Worm (Caenorhabditis elegans) whole organism, mixed stage, embryonic: ENCODE results near the gene Y43D4A.1.

Experiments
- M03D4.4 ChIP-seq: sonication (generic microtip); optimal IDR thresholded peaks from 2 replicates; lab custom pipeline; 2017; ENCODE audit warnings: mild to moderate bottlenecking, missing genetic modification characterization, missing compliant biosample characterization
- bed-3 ChIP-seq: fragments of 200-800 bp; sonication (Bioruptor generic); optimal IDR thresholded peaks from 3 replicates; lab custom pipeline; 2018; ENCODE audit warnings: mild to moderate bottlenecking, missing genetic modification characterization, moderate library complexity, missing compliant biosample characterization
- blmp-1 ChIP-seq: fragments of 150-350 bp; optimal IDR thresholded peaks from 2 replicates; lab custom pipeline; 2014; ENCODE audit warnings: missing biosample characterization, missing genetic modification characterization
- ceh-39 ChIP-seq: fragments of 150-350 bp; optimal IDR thresholded peaks from 2 replicates; lab custom pipeline; 2014; ENCODE audit warnings: missing biosample characterization, missing genetic modification characterization
- ceh-43 ChIP-seq: fragments of 200-800 bp; sonication (Bioruptor generic); optimal IDR thresholded peaks from 2 replicates; lab custom pipeline; 2018; ENCODE audit warnings: mild to moderate bottlenecking, missing genetic modification characterization, moderate library complexity, missing compliant biosample characterization
- ces-1 ChIP-seq: fragments of 150-350 bp; optimal IDR thresholded peaks from 2 replicates; lab custom pipeline; 2014; ENCODE audit warnings: missing biosample characterization, missing genetic modification reagents, missing genetic modification characterization
- cnd-1 ChIP-seq: fragments of 200-800 bp; sonication (Bioruptor generic); optimal IDR thresholded peaks from 2 replicates; lab custom pipeline; 2018; ENCODE audit warnings: mild to moderate bottlenecking, missing genetic modification characterization, missing compliant biosample characterization
- drap-1 ChIP-seq: fragments of 200-800 bp; sonication (Bioruptor generic); optimal IDR thresholded peaks from 3 replicates; lab custom pipeline; 2018; ENCODE audit warnings: mild to moderate bottlenecking, missing genetic modification characterization, missing compliant biosample characterization
- elt-1 ChIP-seq: sonication (generic microtip); optimal IDR thresholded peaks from 2 replicates; lab custom pipeline; 2017; ENCODE audit warnings: missing genetic modification characterization, mild to moderate bottlenecking, missing compliant biosample characterization, antibody characterized with exemption, moderate library complexity, borderline replicate concordance; ENCODE audit not compliant: insufficient read depth
- elt-3 ChIP-seq: fragments of 150-350 bp; optimal IDR thresholded peaks from 2 replicates; lab custom pipeline; 2014; ENCODE audit warnings: missing biosample characterization, missing genetic modification characterization
- flh-1 ChIP-seq: fragments of 200-800 bp; sonication (Bioruptor generic); optimal IDR thresholded peaks from 2 replicates; lab custom pipeline; 2018; ENCODE audit warnings: mild to moderate bottlenecking, missing genetic modification characterization, moderate library complexity, missing compliant biosample characterization
- ham-2 ChIP-seq: fragments of 200-800 bp; sonication (Bioruptor generic); optimal IDR thresholded peaks from 2 replicates; lab custom pipeline; 2018; ENCODE audit warnings: mild to moderate bottlenecking, missing genetic modification characterization, missing compliant biosample characterization
- lin-13 ChIP-seq: fragments of 150-350 bp; optimal IDR thresholded peaks from 2 replicates; lab custom pipeline; 2014; ENCODE audit warnings: missing biosample characterization, missing genetic modification characterization
- lin-32 ChIP-seq: fragments of 200-800 bp; sonication (Bioruptor generic); optimal IDR thresholded peaks from 2 replicates; lab custom pipeline; 2018; ENCODE audit warnings: mild to moderate bottlenecking, missing genetic modification characterization, missing compliant biosample characterization
- lsy-2 ChIP-seq: fragments of 150-350 bp; optimal IDR thresholded peaks from 2 replicates; lab custom pipeline; 2014; ENCODE audit warnings: missing biosample characterization, missing genetic modification characterization
- mab-5 ChIP-seq: fragments of 150-350 bp; optimal IDR thresholded peaks from 2 replicates; lab custom pipeline; 2014; ENCODE audit warnings: missing biosample characterization, missing genetic modification characterization
- mep-1 ChIP-seq: fragments of 150-350 bp; optimal IDR thresholded peaks from 2 replicates; lab custom pipeline; 2017; ENCODE audit warnings: missing biosample characterization, missing genetic modification reagents, missing genetic modification characterization, inconsistent platforms
- mls-2 ChIP-seq: sonication (generic microtip); optimal IDR thresholded peaks from 2 replicates; lab custom pipeline; 2016; ENCODE audit warnings: mild to moderate bottlenecking, missing genetic modification characterization, moderate library complexity, missing compliant biosample characterization
- nhr-237 ChIP-seq: fragments of 150-350 bp; optimal IDR thresholded peaks from 2 replicates; lab custom pipeline; 2014; ENCODE audit warnings: missing biosample characterization, missing genetic modification characterization
- nhr-28 ChIP-seq: fragments of 150-350 bp; optimal IDR thresholded peaks from 2 replicates; lab custom pipeline; 2014; ENCODE audit warnings: missing biosample characterization, missing genetic modification characterization
- nhr-76 ChIP-seq: sonication (generic microtip); optimal IDR thresholded peaks from 2 replicates; lab custom pipeline; 2017; ENCODE audit warnings: missing biosample characterization, missing genetic modification characterization
- pha-4 ChIP-seq: fragments of 150-350 bp; optimal IDR thresholded peaks from 2 replicates; lab custom pipeline; 2018; ENCODE audit warnings: missing biosample characterization, missing genetic modification reagents, missing genetic modification characterization
- sem-2 ChIP-seq: fragments of 200-800 bp; sonication (Bioruptor generic); optimal IDR thresholded peaks from 2 replicates; lab custom pipeline; 2018; ENCODE audit warnings: mild to moderate bottlenecking, missing genetic modification characterization, missing compliant biosample characterization
- snpc-4 ChIP-seq: fragments of 150-350 bp; optimal IDR thresholded peaks from 2 replicates; lab custom pipeline; 2014; ENCODE audit warnings: missing biosample characterization, missing genetic modification characterization
- sptf-1 ChIP-seq: sonication (generic microtip); optimal IDR thresholded peaks from 2 replicates; lab custom pipeline; 2017; ENCODE audit warnings: mild to moderate bottlenecking, missing genetic modification characterization, moderate library complexity, missing compliant biosample characterization
- tbx-8 ChIP-seq: fragments of 200-800 bp; sonication (Bioruptor generic); optimal IDR thresholded peaks from 2 replicates; lab custom pipeline; 2018; ENCODE audit warnings: mild to moderate bottlenecking, missing genetic modification characterization, moderate library complexity, missing compliant biosample characterization
- unc-120 ChIP-seq: sonication (generic microtip); optimal IDR thresholded peaks from 2 replicates; lab custom pipeline; 2017; ENCODE audit warnings: missing genetic modification characterization, missing compliant biosample characterization; ENCODE audit not compliant: poor library complexity, severe bottlenecking
- unc-39 ChIP-seq: fragments of 150-350 bp; optimal IDR thresholded peaks from 2 replicates; lab custom pipeline; 2014; ENCODE audit warnings: missing biosample characterization, missing genetic modification characterization
- unc-62 ChIP-seq: fragments of 150-350 bp; optimal IDR thresholded peaks from 2 replicates; lab custom pipeline; 2014; ENCODE audit warnings: missing biosample characterization, missing genetic modification reagents, missing genetic modification characterization
- zip-8 ChIP-seq: fragments of 150-350 bp; optimal IDR thresholded peaks from 2 replicates; lab custom pipeline; 2014; ENCODE audit warnings: missing biosample characterization, missing genetic modification characterization
- ztf-11 ChIP-seq: fragments of 150-350 bp; optimal IDR thresholded peaks from 2 replicates; lab custom pipeline; 2014; ENCODE audit warnings: missing biosample characterization, missing genetic modification characterization

The Y43D4A.1 gene

DNA sequence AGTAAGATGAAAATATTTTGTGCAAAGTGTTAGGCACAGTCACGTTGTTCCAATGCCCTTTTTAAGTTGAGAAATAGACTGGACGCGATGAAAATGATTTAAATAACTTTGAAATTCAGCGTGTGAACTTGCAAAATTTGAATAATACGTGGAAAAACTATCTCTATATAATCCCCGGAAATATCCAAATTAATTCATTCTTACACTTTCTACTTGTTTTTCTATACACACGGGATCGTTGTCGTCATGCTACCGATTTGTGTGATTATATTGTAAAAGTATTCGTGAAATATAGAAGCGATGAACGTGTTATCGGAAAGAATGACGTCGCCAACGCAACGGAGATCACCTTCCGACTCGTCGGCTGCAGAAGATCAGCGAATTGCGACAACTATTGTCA is at the start of gene Y43D4A.1:
Gene Y43D4A.1, plus strand, starts transcription at position 301 of the 400 bp plus-strand sequence.
- TF ChIP-seq ces-1 (GFP tag; lab: Kevin White, UChicago) (no peak), flh-1 (GFP tag; lab: Kevin White, UChicago) (no peak), mls-2 (tag; lab: Kevin White, UChicago) (no peak), ceh-39 (tag; lab: Kevin White, UChicago) (no peak), tbx-8 (GFP tag; lab: Kevin White, UChicago) (no peak), mep-1 (tag; lab: Kevin White, UChicago) (no peak), lsy-2 (tag; lab: Kevin White, UChicago) (no peak), unc-120 (tag; lab: Kevin White, UChicago) (no peak), cnd-1 (tag; lab: Kevin White, UChicago) (no peak), zip-8 (tag; lab: Kevin White, UChicago) (no peak), lin-32 (GFP tag; lab: Kevin White, UChicago) (no peak), M03D4.4 (tag; lab: Kevin White, UChicago) (no peak)

DNA sequence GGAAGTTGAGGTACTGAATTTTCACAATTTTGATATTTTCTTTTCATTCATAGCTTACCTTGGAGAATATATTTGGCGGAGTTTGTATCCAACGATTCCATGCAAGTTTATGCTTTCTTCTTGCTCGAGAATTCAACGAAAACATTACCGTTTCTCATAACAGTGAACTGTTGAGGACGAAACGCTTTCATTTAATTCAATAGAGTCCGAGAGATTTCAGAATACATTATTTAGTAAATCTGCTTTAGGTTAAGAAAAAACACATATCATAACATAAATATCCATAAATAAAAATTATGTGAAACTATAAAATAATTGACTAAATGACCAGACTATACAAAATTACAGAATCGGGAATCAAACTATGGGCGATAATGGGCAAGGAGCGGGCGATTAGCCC is 49.1 kb upstream of the Y43D4A.1 start, which contains the start of gene Y51H4A.941:
Gene Y51H4A.941, minus strand, starts transcription at position 101 of the 400 bp plus-strand sequence.
- TF ChIP-seq ceh-43 (GFP tag; lab: Kevin White, UChicago) (no peak), ztf-11 (tag; lab: Kevin White, UChicago) (no peak), lsy-2 (tag; lab: Kevin White, UChicago) (no peak), drap-1 (GFP tag; lab: Kevin White, UChicago) (no peak), ces-1 (GFP tag; lab: Kevin White, UChicago) (no peak), sptf-1 (tag; lab: Kevin White, UChicago) (no peak), mab-5 (no peak), nhr-28 (tag; lab: Kevin White, UChicago) (no peak), blmp-1 (no peak), bed-3 (no peak), mls-2 (tag; lab: Kevin White, UChicago) (no peak), unc-39 (tag; lab: Kevin White, UChicago) (no peak), ham-2 (GFP tag; lab: Kevin White, UChicago) (no peak)

DNA sequence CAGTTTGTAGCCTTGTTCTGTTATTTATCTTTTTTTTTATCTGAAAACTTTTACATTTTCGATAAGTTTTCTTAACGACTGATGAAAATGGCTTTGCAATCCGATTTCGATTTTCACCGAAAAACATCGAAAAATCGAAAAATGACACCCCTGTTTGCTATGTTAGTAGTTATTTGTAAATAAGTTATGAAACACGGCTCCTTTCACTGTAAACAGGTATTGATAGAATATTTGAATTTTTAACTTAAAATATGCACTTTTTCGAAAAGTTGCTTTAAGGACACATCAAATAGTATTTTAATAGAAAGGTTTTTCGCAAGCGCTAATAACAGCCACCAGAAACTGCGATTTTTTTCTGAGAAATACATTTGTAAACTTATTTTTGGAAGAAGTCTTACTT is 47.2 kb upstream of the Y43D4A.1 start:
- TF ChIP-seq snpc-4 (no peak), unc-120 (tag; lab: Kevin White, UChicago) (no peak), nhr-76 (no peak), ces-1 (GFP tag; lab: Kevin White, UChicago) (no peak), lsy-2 (tag; lab: Kevin White, UChicago) (no peak), pha-4 (tag; lab: Kevin White, UChicago) (no peak), elt-1 (tag; lab: Kevin White, UChicago) (no peak), nhr-237 (tag; lab: Kevin White, UChicago) (no peak), mab-5 (no peak), nhr-28 (tag; lab: Kevin White, UChicago) (no peak), ham-2 (GFP tag; lab: Kevin White, UChicago) (no peak), elt-3 (tag; lab: Kevin White, UChicago) (no peak), lin-13 (no peak), unc-39 (tag; lab: Kevin White, UChicago) (no peak), drap-1 (GFP tag; lab: Kevin White, UChicago) (no peak), ceh-39 (tag; lab: Kevin White, UChicago) (no peak), mep-1 (tag; lab: Kevin White, UChicago) (no peak), sptf-1 (tag; lab: Kevin White, UChicago) (no peak)

DNA sequence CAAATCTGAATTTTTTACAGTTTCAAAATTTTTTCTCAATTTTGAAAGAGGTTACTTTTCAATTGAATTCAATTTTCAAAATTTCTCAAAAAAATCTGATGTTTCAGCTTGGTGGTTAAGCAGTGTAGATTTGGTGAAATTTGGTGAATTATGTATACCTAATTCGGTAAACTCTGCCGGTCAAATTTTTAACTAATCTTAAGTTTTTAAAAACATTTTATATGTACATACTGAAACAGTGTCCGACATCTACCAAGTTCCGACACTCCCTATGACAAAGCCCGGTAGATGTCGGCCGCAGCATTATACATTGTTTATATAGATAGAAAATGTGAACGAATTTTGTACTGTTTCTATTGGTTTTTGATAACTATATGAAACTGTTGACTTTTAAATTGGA is 36.7 kb upstream of the Y43D4A.1 start:
- no peak for TF ChIP-seq blmp-1
- no peak for TF ChIP-seq pha-4 (tag; lab: Kevin White, UChicago)
- TF ChIP-seq tbx-8 (GFP tag; lab: Kevin White, UChicago), result no peak
- no peak for TF ChIP-seq elt-1 (tag; lab: Kevin White, UChicago)
- TF ChIP-seq ztf-11 (tag; lab: Kevin White, UChicago), result no peak
- TF ChIP-seq elt-3 (tag; lab: Kevin White, UChicago), result no peak
- TF ChIP-seq ces-1 (GFP tag; lab: Kevin White, UChicago), result no peak
- TF ChIP-seq, all 35 proteins: peak for 0

DNA sequence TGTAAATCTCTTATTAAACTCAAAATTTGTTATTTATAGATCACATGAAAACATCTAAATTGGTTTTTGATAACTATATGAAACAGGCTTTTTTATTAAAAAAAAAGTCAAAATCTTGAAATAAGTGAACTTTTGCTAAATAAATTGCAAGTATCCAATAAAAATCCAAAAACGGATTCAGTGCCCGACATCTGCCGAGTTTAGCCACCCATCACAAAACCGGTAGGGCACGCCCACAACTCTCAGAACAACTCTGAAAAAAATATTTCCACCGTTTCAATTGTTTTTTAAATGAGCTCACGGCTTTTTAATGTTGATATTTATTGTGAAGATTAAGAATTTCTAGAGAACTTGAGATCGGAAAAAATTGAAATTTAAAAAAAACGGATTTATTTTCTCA is 33.9 kb upstream of the Y43D4A.1 start:
- TF ChIP-seq snpc-4 (no peak), elt-1 (tag; lab: Kevin White, UChicago) (no peak), sem-2 (GFP tag; lab: Kevin White, UChicago) (no peak), nhr-237 (tag; lab: Kevin White, UChicago) (no peak), bed-3 (no peak), mep-1 (tag; lab: Kevin White, UChicago) (no peak), tbx-8 (GFP tag; lab: Kevin White, UChicago) (no peak), ham-2 (GFP tag; lab: Kevin White, UChicago) (no peak), nhr-28 (tag; lab: Kevin White, UChicago) (no peak), sptf-1 (tag; lab: Kevin White, UChicago) (no peak), unc-62 (no peak)
